Fruit fly (Drosophila melanogaster) whole organism, embryonic: ENCODE data around the gene Enoph.

Experiments used
- Adf1 ChIP-seq: fragments of 200-800 bp; sonication (Bioruptor generic); IDR thresholded peaks from 2 replicates; pipeline ENCODE4 v1.3.6; 2022; ENCODE audit warnings: missing biosample characterization, missing genetic modification characterization
- CG10209 ChIP-seq: fragments of 200-800 bp; sonication (Bioruptor generic); optimal IDR thresholded peaks from 3 replicates; lab custom pipeline; 2017; ENCODE audit warnings: missing biosample characterization, mild to moderate bottlenecking, missing genetic modification characterization, missing genetic modification reagents
- CG11085 ChIP-seq: fragments of 200-800 bp; sonication (Bioruptor generic); IDR thresholded peaks from 2 replicates; pipeline ENCODE4 v1.3.6; 2022; ENCODE audit warnings: missing biosample characterization, missing genetic modification characterization
- CG12104 ChIP-seq: fragments of 200-800 bp; sonication (Bioruptor generic); optimal IDR thresholded peaks from 3 replicates; lab custom pipeline; 2016; ENCODE audit warnings: missing biosample characterization, missing genetic modification characterization
- CG1233 ChIP-seq: fragments of 200-800 bp; sonication (Bioruptor generic); optimal IDR thresholded peaks from 4 replicates; lab custom pipeline; 2018; ENCODE audit warnings: missing biosample characterization, mild to moderate bottlenecking, missing genetic modification characterization
- CG12744 ChIP-seq: fragments of 200-800 bp; sonication (Bioruptor generic); optimal IDR thresholded peaks from 2 replicates; lab custom pipeline; 2016; ENCODE audit warnings: missing biosample characterization, missing genetic modification characterization
- CG13123 ChIP-seq: fragments of 200-800 bp; sonication (Bioruptor generic); optimal IDR thresholded peaks from 2 replicates; lab custom pipeline; 2016; ENCODE audit warnings: missing biosample characterization, missing genetic modification characterization
- CG13424 ChIP-seq: fragments of 200-800 bp; sonication (Bioruptor generic); optimal IDR thresholded peaks from 2 replicates; lab custom pipeline; 2019; ENCODE audit warnings: missing biosample characterization, mild to moderate bottlenecking, missing genetic modification characterization, moderate library complexity
- CG13624 ChIP-seq: fragments of 200-800 bp; sonication (Bioruptor generic); optimal IDR thresholded peaks from 2 replicates; lab custom pipeline; 2016; ENCODE audit warnings: missing biosample characterization, missing genetic modification characterization
- CG15073 ChIP-seq: fragments of 200-800 bp; sonication (Bioruptor generic); optimal IDR thresholded peaks from 2 replicates; lab custom pipeline; 2016; ENCODE audit warnings: missing biosample characterization, missing genetic modification characterization
- CG2116 ChIP-seq: fragments of 200-800 bp; sonication (Bioruptor generic); optimal IDR thresholded peaks from 3 replicates; lab custom pipeline; 2018; ENCODE audit warnings: missing biosample characterization, mild to moderate bottlenecking, missing genetic modification characterization
- CG2678 ChIP-seq: fragments of 200-800 bp; sonication (Bioruptor generic); optimal IDR thresholded peaks from 3 replicates; lab custom pipeline; 2019; ENCODE audit warnings: missing biosample characterization, mild to moderate bottlenecking, missing genetic modification characterization, moderate library complexity
- CG3163 ChIP-seq: fragments of 200-800 bp; sonication (Bioruptor generic); optimal IDR thresholded peaks from 3 replicates; lab custom pipeline; 2016; ENCODE audit warnings: missing biosample characterization, missing genetic modification characterization
- CG3995 ChIP-seq: fragments of 200-800 bp; sonication (Bioruptor generic); optimal IDR thresholded peaks from 3 replicates; lab custom pipeline; 2016; ENCODE audit warnings: missing biosample characterization, missing genetic modification characterization
- CG4854 ChIP-seq: fragments of 200-800 bp; sonication (Bioruptor generic); optimal IDR thresholded peaks from 2 replicates; lab custom pipeline; 2016; ENCODE audit warnings: missing biosample characterization, missing genetic modification characterization, inconsistent platforms
- CG5245 ChIP-seq: fragments of 200-800 bp; sonication (Bioruptor generic); optimal IDR thresholded peaks from 3 replicates; lab custom pipeline; 2016; ENCODE audit warnings: missing biosample characterization, missing genetic modification characterization
- CG7556 ChIP-seq: fragments of 200-800 bp; sonication (Bioruptor generic); optimal IDR thresholded peaks from 2 replicates; lab custom pipeline; 2017; ENCODE audit warnings: missing biosample characterization, mild to moderate bottlenecking, missing genetic modification characterization
- CG7928 ChIP-seq: fragments of 200-800 bp; sonication (Bioruptor generic); optimal IDR thresholded peaks from 2 replicates; lab custom pipeline; 2017; ENCODE audit warnings: missing biosample characterization, mild to moderate bottlenecking, missing genetic modification characterization
- CG8388 ChIP-seq: fragments of 200-800 bp; sonication (Bioruptor generic); optimal IDR thresholded peaks from 2 replicates; lab custom pipeline; 2019; ENCODE audit warnings: missing biosample characterization, mild to moderate bottlenecking, missing genetic modification characterization, moderate library complexity
- CG9817 ChIP-seq: fragments of 200-800 bp; sonication (Bioruptor generic); optimal IDR thresholded peaks from 2 replicates; lab custom pipeline; 2018; ENCODE audit warnings: missing biosample characterization, mild to moderate bottlenecking, missing genetic modification characterization, moderate library complexity
- Dek ChIP-seq: fragments of 200-800 bp; sonication (Bioruptor generic); optimal IDR thresholded peaks from 3 replicates; lab custom pipeline; 2019; ENCODE audit warnings: missing biosample characterization, mild to moderate bottlenecking, missing genetic modification characterization, moderate library complexity
- Drgx ChIP-seq: fragments of 200-800 bp; sonication (Bioruptor generic); IDR thresholded peaks from 2 replicates; pipeline ENCODE4 v1.3.6; 2022; ENCODE audit warnings: missing biosample characterization, missing genetic modification characterization
- Elba2 ChIP-seq: fragments of 200-800 bp; sonication (Bioruptor generic); optimal IDR thresholded peaks from 3 replicates; lab custom pipeline; 2016; ENCODE audit warnings: missing biosample characterization, missing genetic modification characterization
- Ets97D ChIP-seq: fragments of 200-800 bp; sonication (Bioruptor generic); optimal IDR thresholded peaks from 3 replicates; lab custom pipeline; 2016; ENCODE audit warnings: missing biosample characterization, missing genetic modification characterization
- Fer1 ChIP-seq: fragments of 200-800 bp; sonication (Bioruptor generic); optimal IDR thresholded peaks from 2 replicates; lab custom pipeline; 2017; ENCODE audit warnings: missing biosample characterization, mild to moderate bottlenecking, missing genetic modification characterization
- Hr3 ChIP-seq: fragments of 200-800 bp; sonication (Bioruptor generic); optimal IDR thresholded peaks from 3 replicates; lab custom pipeline; 2016; ENCODE audit warnings: missing biosample characterization, missing genetic modification characterization
- Max ChIP-seq: fragments of 200-800 bp; sonication (Bioruptor generic); optimal IDR thresholded peaks from 2 replicates; lab custom pipeline; 2016; ENCODE audit warnings: missing biosample characterization, mild to moderate bottlenecking, missing genetic modification characterization
- Mrtf ChIP-seq: fragments of 200-800 bp; sonication (Bioruptor generic); IDR thresholded peaks from 3 replicates; pipeline ENCODE4 v1.3.6; 2022; ENCODE audit warnings: missing biosample characterization, missing genetic modification characterization
- NC2α ChIP-seq: fragments of 200-800 bp; sonication (Bioruptor generic); optimal IDR thresholded peaks from 2 replicates; lab custom pipeline; 2016; ENCODE audit warnings: missing biosample characterization, missing genetic modification characterization
- NK7.1 ChIP-seq: fragments of 200-800 bp; sonication (Bioruptor generic); optimal IDR thresholded peaks from 3 replicates; lab custom pipeline; 2016; ENCODE audit warnings: missing biosample characterization, missing genetic modification characterization
- Ptx1 ChIP-seq: fragments of 200-800 bp; sonication (Bioruptor generic); IDR thresholded peaks from 2 replicates; pipeline ENCODE4 v1.3.6; 2022; ENCODE audit warnings: missing biosample characterization, missing genetic modification characterization
- Scr ChIP-seq: fragments of 200-800 bp; sonication (Bioruptor generic); IDR thresholded peaks from 2 replicates; pipeline ENCODE4 v1.3.6; 2022; ENCODE audit warnings: missing biosample characterization, missing genetic modification characterization; ENCODE audit not compliant: partially characterized antibody
- Xrp1 ChIP-seq: fragments of 200-800 bp; sonication (Bioruptor generic); IDR thresholded peaks from 2 replicates; pipeline ENCODE4 v1.3.6; 2022; ENCODE audit warnings: missing biosample characterization, missing genetic modification characterization
- amos ChIP-seq: fragments of 200-800 bp; sonication (Bioruptor generic); IDR thresholded peaks from 2 replicates; pipeline ENCODE4 v1.3.6; 2022; ENCODE audit warnings: missing biosample characterization, missing genetic modification characterization; ENCODE audit not compliant: partially characterized antibody
- bowl ChIP-seq: fragments of 200-800 bp; sonication (Bioruptor generic); IDR thresholded peaks from 2 replicates; pipeline ENCODE4 v1.3.6; 2022; ENCODE audit warnings: missing biosample characterization, missing genetic modification characterization
- chif ChIP-seq, 2 experiments: fragments of 200-800 bp; sonication (Bioruptor generic); optimal IDR thresholded peaks; 3 replicates each; lab custom pipeline; 2016; ENCODE audit warnings: missing biosample characterization in 2 of 2, missing genetic modification characterization in 2 of 2
- crc ChIP-seq: fragments of 200-800 bp; sonication (Bioruptor generic); optimal IDR thresholded peaks from 2 replicates; lab custom pipeline; 2016; ENCODE audit warnings: missing biosample characterization, missing genetic modification characterization
- kay ChIP-seq: fragments of 200-800 bp; sonication (Bioruptor generic); optimal IDR thresholded peaks from 2 replicates; lab custom pipeline; 2016; ENCODE audit warnings: missing biosample characterization, missing genetic modification characterization
- lab ChIP-seq: fragments of 200-800 bp; sonication (Bioruptor generic); optimal IDR thresholded peaks from 3 replicates; lab custom pipeline; 2017; ENCODE audit warnings: missing biosample characterization, missing genetic modification characterization, mild to moderate bottlenecking, moderate library complexity, missing genetic modification reagents
- mam ChIP-seq: fragments of 200-800 bp; sonication (Bioruptor generic); optimal IDR thresholded peaks from 3 replicates; lab custom pipeline; 2016; ENCODE audit warnings: missing biosample characterization, missing genetic modification characterization
- pb ChIP-seq: fragments of 200-800 bp; sonication (Bioruptor generic); optimal IDR thresholded peaks from 3 replicates; lab custom pipeline; 2016; ENCODE audit warnings: missing biosample characterization, missing genetic modification characterization
- pum ChIP-seq: fragments of 200-800 bp; sonication (Bioruptor generic); optimal IDR thresholded peaks from 2 replicates; lab custom pipeline; 2016; ENCODE audit warnings: missing biosample characterization, missing genetic modification characterization
- repo ChIP-seq: fragments of 200-800 bp; sonication (Bioruptor generic); optimal IDR thresholded peaks from 2 replicates; lab custom pipeline; 2016; ENCODE audit warnings: missing biosample characterization, missing genetic modification characterization
- ssp ChIP-seq: fragments of 200-800 bp; sonication (Bioruptor generic); IDR thresholded peaks from 2 replicates; pipeline ENCODE4 v1.3.6; 2022; ENCODE audit warnings: missing biosample characterization, missing genetic modification characterization
- tap ChIP-seq: fragments of 200-800 bp; optimal IDR thresholded peaks from 3 replicates; lab custom pipeline; 2019; ENCODE audit warnings: missing biosample characterization, mild to moderate bottlenecking, missing genetic modification characterization, moderate library complexity
- tin ChIP-seq: fragments of 200-800 bp; sonication (Bioruptor generic); optimal IDR thresholded peaks from 3 replicates; lab custom pipeline; 2016; ENCODE audit warnings: missing biosample characterization, missing genetic modification characterization
- tup ChIP-seq: fragments of 200-800 bp; sonication (Bioruptor generic); optimal IDR thresholded peaks from 2 replicates; lab custom pipeline; 2016; ENCODE audit warnings: missing biosample characterization, mild to moderate bottlenecking, missing genetic modification characterization, moderate library complexity
- wor ChIP-seq: fragments of 200-800 bp; sonication (Bioruptor generic); IDR thresholded peaks from 2 replicates; pipeline ENCODE4 v1.3.6; 2022; ENCODE audit warnings: missing biosample characterization, missing genetic modification characterization
- yki ChIP-seq: fragments of >200 bp; optimal IDR thresholded peaks from 3 replicates; lab custom pipeline; 2018
- zf30C ChIP-seq: fragments of 200-800 bp; sonication (Bioruptor generic); optimal IDR thresholded peaks from 3 replicates; lab custom pipeline; 2018; ENCODE audit warnings: missing biosample characterization, mild to moderate bottlenecking, missing genetic modification characterization

Enoph gene

dm6 chr3R:5298599-5299307 is 42.3 kb upstream of the Enoph start (continued):
- TF ChIP-seq chif (GFP tag; optimal IDR thresholded peaks at IDR 0.05; lab: Kevin White, UChicago) (peak in 1 of 2 experiments; percentile 76), CG8388 (GFP tag; lab: Kevin White, UChicago) (peak; percentile 2), Dek (tag; lab: Kevin White, UChicago) (peak; percentile 48), CG7556 (GFP tag; lab: Kevin White, UChicago) (peak; percentile 36), bowl (GFP tag; lab: Robert Waterston, UW) (no peak), CG11085 (GFP tag; lab: Robert Waterston, UW) (peak; percentile 70), CG2116 (GFP tag; lab: Kevin White, UChicago) (peak; percentile 38), Ptx1 (GFP tag; lab: Robert Waterston, UW) (peak; percentile 74), CG5245 (peak; percentile 69), Elba2 (GFP tag; lab: Kevin White, UChicago) (peak; percentile 49), zf30C (GFP tag; lab: Kevin White, UChicago) (peak; percentile 29), NC2α (GFP tag; lab: Kevin White, UChicago) (peak; percentile 11), CG1233 (GFP tag; lab: Kevin White, UChicago) (peak; percentile 33), CG12744 (no peak), Mrtf (GFP tag; lab: Robert Waterston, UW) (peak; percentile 68), CG10209 (peak; percentile 16), tup (peak; percentile 49), CG15073 (GFP tag; lab: Kevin White, UChicago) (peak; percentile 14), tap (no peak), CG2678 (tag; lab: Kevin White, UChicago) (peak; percentile 48), ssp (peak; percentile 55), CG4854 (peak; percentile 24), amos (GFP tag; lab: Robert Waterston, UW) (peak; percentile 80), mam (GFP tag; lab: Kevin White, UChicago) (peak; percentile 54), CG3995 (GFP tag; lab: Kevin White, UChicago) (peak; percentile 21), CG13424 (tag; lab: Kevin White, UChicago) (peak; percentile 41), pum (GFP tag; lab: Kevin White, UChicago) (peak; percentile 66), CG3163 (peak; percentile 30), Scr (GFP tag; lab: Robert Waterston, UW) (peak; percentile 33), NK7.1 (GFP tag; lab: Kevin White, UChicago) (no peak), CG7928 (GFP tag; lab: Kevin White, UChicago) (no peak), Max (GFP tag; lab: Kevin White, UChicago) (peak; percentile 9), CG13624 (GFP tag; lab: Kevin White, UChicago) (peak; percentile 56), repo (GFP tag; lab: Kevin White, UChicago) (peak; percentile 52), Hr3 (GFP tag; lab: Kevin White, UChicago) (peak; percentile 44), kay (GFP tag; lab: Kevin White, UChicago) (peak; percentile 29), Drgx (0 out of 2 replicates have a peak, but pooled peaks have one; percentile 5), crc (GFP tag; lab: Kevin White, UChicago) (peak; percentile 31), wor (no peak), CG13123 (GFP tag; lab: Kevin White, UChicago) (peak; percentile 39), CG12104 (GFP tag; lab: Kevin White, UChicago) (peak; percentile 28), Ets97D (GFP tag; lab: Kevin White, UChicago) (peak; percentile 28), yki (lab: Kevin White, UChicago) (no peak), tin (peak; percentile 61), Xrp1 (GFP tag; lab: Robert Waterston, UW) (0 out of 2 replicates have a peak, but pooled peaks have one; percentile 12), CG9817 (tag; lab: Kevin White, UChicago) (peak; percentile 62), Adf1 (GFP tag; lab: Robert Waterston, UW) (peak; percentile 35; the same call in 1 of the 2 replicates), Fer1 (GFP tag; lab: Kevin White, UChicago) (peak; percentile 36), lab (GFP tag; lab: Kevin White, UChicago) (peak; percentile 52), pb (GFP tag; lab: Kevin White, UChicago) (peak; percentile 18)
